Worm (Caenorhabditis elegans): ENCODE data around the gene nlp-67.

The nlp-67 gene

DNA sequence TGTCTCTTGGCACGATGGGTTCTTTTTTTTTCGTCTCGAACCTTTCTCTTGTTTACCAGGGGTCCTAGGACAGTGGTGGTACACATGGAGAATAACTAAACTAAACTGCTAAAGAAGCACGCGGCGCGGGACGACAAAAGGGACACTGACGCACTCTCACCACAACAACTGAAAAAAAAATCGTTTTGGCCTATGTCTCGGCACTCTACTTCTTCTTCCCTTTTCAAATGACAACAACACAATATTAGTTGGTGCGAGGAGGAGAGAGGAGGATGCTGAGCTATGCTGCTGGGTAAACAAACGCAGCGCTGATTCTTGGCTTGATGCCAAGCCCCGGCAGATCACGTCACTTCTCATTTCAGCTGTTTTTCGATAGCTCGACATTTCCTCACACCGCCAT lies 38.9 kb upstream of the nlp-67 start (continued):
- no peak for TF ChIP-seq mxl-2 (GFP tag; conservative IDR thresholded peaks at IDR 0.05)
- no peak for TF ChIP-seq zip-2 (tag; optimal IDR thresholded peaks at IDR 0.05)
- TF ChIP-seq dmd-9 (GFP tag; IDR thresholded peaks at IDR 0.05): no peak
- TF ChIP-seq F10B5.3 (tag; optimal IDR thresholded peaks at IDR 0.05): no peak
- TF ChIP-seq Y5F2A.4 (GFP tag; optimal IDR thresholded peaks at IDR 0.05): no peak
- no peak for TF ChIP-seq mdt-29 (GFP tag; IDR thresholded peaks at IDR 0.05)
- no peak for TF ChIP-seq ama-1 (optimal IDR thresholded peaks at IDR 0.05)
- TF ChIP-seq lin-15B (tag; optimal IDR thresholded peaks at IDR 0.05): no peak

DNA sequence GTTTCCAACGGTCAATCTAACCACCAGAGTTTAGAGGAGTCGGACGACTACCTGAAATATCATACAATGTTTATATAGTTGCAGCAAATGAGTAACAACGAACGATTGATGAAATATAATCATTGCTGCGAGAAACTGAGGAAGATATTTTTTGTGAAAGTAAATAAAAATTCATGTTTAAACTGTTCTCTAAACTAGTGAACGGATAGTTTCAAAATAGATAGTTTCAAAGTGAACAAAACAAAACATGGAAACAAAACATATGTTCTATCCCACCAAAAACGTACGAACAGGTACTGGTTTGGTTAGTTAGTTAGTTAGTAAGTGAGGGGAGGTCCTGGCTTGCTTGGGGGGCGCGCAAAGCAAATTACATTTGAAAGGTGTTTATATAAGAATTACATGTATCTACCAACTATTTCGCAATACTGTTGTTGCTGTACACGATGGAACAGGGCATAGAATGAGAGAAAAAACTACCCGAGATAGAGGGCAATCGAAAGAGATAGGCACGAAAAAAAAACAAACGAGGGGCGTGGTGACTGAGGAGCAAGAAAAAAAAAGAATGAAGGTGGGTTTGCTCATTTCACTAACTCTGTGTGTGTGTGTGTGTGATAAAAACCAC lies 37.1 kb upstream of the nlp-67 start, which contains the start of gene F09C8.2:
Gene F09C8.2, minus strand, starts transcription at position 51 of the 622 bp plus-strand sequence.
- no peak for TF ChIP-seq snpc-4 (tag; optimal IDR thresholded peaks at IDR 0.05)
- TF ChIP-seq zag-1 (tag; optimal IDR thresholded peaks at IDR 0.05): no peak
- no peak for TF ChIP-seq madf-5 (GFP tag; IDR thresholded peaks at IDR 0.05)
- TF ChIP-seq sdz-12 (GFP tag; optimal IDR thresholded peaks at IDR 0.05): no peak
- no peak for TF ChIP-seq ctbp-1 (GFP tag; IDR thresholded peaks at IDR 0.05)
- no peak for TF ChIP-seq mdl-1 (tag; optimal IDR thresholded peaks at IDR 0.05)

DNA sequence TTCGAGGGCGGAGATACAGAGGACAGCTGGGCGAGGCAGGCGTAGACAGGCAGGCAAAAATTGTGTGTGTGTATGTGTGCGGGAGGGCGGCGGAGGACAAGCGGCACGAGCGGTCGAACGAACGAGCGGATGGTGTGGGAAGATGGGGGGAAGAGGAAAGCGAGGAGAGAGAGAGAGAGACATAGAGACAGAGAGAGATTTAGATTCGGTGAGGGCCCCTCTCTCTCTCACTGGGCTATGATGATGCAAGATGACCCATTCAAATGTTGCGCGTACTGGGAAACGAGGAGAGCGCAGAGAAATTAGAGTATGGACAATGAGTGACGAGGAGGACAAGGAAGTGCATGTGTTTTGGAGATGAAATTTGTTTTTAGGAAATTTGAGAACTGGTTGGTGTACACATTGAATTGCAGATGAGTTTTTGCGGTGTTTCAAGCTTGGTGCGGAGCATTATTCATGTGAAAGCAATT lies 36.4 kb upstream of the nlp-67 start:
- TF ChIP-seq dmd-6 (GFP tag; IDR thresholded peaks at IDR 0.05): peak; percentile 39; the same call in 1 of the 2 replicates
- no peak for TF ChIP-seq snpc-1.2 (GFP tag; IDR thresholded peaks at IDR 0.05)
- no peak for TF ChIP-seq zfp-3 (GFP tag; conservative IDR thresholded peaks at IDR 0.05)
- no peak for TF ChIP-seq dmd-8 (GFP tag; IDR thresholded peaks at IDR 0.05)
- no peak for TF ChIP-seq aly-2 (tag; optimal IDR thresholded peaks at IDR 0.05)
- TF ChIP-seq lin-15B (tag; optimal IDR thresholded peaks at IDR 0.05): no peak
- TF ChIP-seq D1046.2 (GFP tag; IDR thresholded peaks at IDR 0.05): no peak
- TF ChIP-seq nhr-41 (GFP tag; IDR thresholded peaks at IDR 0.05): no peak
- no peak for TF ChIP-seq mdt-29 (GFP tag; IDR thresholded peaks at IDR 0.05)
- TF ChIP-seq zip-2 (tag; optimal IDR thresholded peaks at IDR 0.05): no peak
- 0 out of 2 replicates have a peak, but pooled peaks have one; percentile 30 for TF ChIP-seq pha-4 (GFP tag; IDR thresholded peaks at IDR 0.05)
- no peak for TF ChIP-seq pha-4 (tag; optimal IDR thresholded peaks at IDR 0.05)
- no peak for TF ChIP-seq F26F4.8 (GFP tag; conservative IDR thresholded peaks at IDR 0.05)
- TF ChIP-seq zfp-2 (tag; optimal IDR thresholded peaks at IDR 0.05): no peak
- TF ChIP-seq pqm-1 (tag; optimal IDR thresholded peaks at IDR 0.05): no peak
- peak; percentile 80 for TF ChIP-seq egl-43 (GFP tag; IDR thresholded peaks at IDR 0.05)
- peak; percentile 92 for TF ChIP-seq set-16 (GFP tag; IDR thresholded peaks at IDR 0.05)
- no peak for TF ChIP-seq ama-1 (optimal IDR thresholded peaks at IDR 0.05)
- TF ChIP-seq Y75B8A.6 (GFP tag; IDR thresholded peaks at IDR 0.05): no peak
- TF ChIP-seq ceh-44 (GFP tag; IDR thresholded peaks at IDR 0.05): no peak
- no peak for TF ChIP-seq saeg-2 (GFP tag; IDR thresholded peaks at IDR 0.05)
- no peak for TF ChIP-seq T26A8.4 (GFP tag; IDR thresholded peaks at IDR 0.05)
- peak; percentile 74 for TF ChIP-seq F37D6.2 (tag; optimal IDR thresholded peaks at IDR 0.05)
- peak; percentile 76 for TF ChIP-seq mxl-3 (GFP tag; optimal IDR thresholded peaks at IDR 0.05)
- TF ChIP-seq T20F7.1 (GFP tag; optimal IDR thresholded peaks at IDR 0.05): no peak
- TF ChIP-seq nhr-77 (tag; optimal IDR thresholded peaks at IDR 0.05): no peak
- no peak for TF ChIP-seq Y5F2A.4 (GFP tag; optimal IDR thresholded peaks at IDR 0.05)
- no peak for TF ChIP-seq ztf-11 (tag; optimal IDR thresholded peaks at IDR 0.05)
- peak; percentile 86 for TF ChIP-seq mep-1 (tag; optimal IDR thresholded peaks at IDR 0.05)
- TF ChIP-seq madf-9 (GFP tag; conservative IDR thresholded peaks at IDR 0.05): peak; percentile 54; the same call in 1 of the 2 replicates
- TF ChIP-seq skn-1 (tag; optimal IDR thresholded peaks at IDR 0.05): no peak
- TF ChIP-seq fkh-10 (GFP tag; optimal IDR thresholded peaks at IDR 0.05): peak; percentile 72
- no peak for TF ChIP-seq ceh-28 (tag; optimal IDR thresholded peaks at IDR 0.05)
- no peak for TF ChIP-seq ceh-32 (tag; optimal IDR thresholded peaks at IDR 0.05; ENCODE audit: poor library complexity)
- no peak for TF ChIP-seq ZK546.5 (tag; optimal IDR thresholded peaks at IDR 0.05)
- no peak for TF ChIP-seq zip-11 (GFP tag; IDR thresholded peaks at IDR 0.05)
- no peak for TF ChIP-seq zag-1 (tag; optimal IDR thresholded peaks at IDR 0.05)
- TF ChIP-seq R02D3.7 (tag; optimal IDR thresholded peaks at IDR 0.05): no peak
- TF ChIP-seq ZK337.2 (GFP tag; IDR thresholded peaks at IDR 0.05): no peak
- 0 out of 2 replicates have a peak, but pooled peaks have one; percentile 41 for TF ChIP-seq dmd-9 (GFP tag; IDR thresholded peaks at IDR 0.05)

Measured in whole organism, L4 larva.